Worm (Caenorhabditis elegans) whole organism, L3 larva: ENCODE measurements around the gene T06A1.5.

Source experiments
- ZK546.5 ChIP-seq: sonication (generic microtip); optimal IDR thresholded peaks from 2 replicates; lab custom pipeline; 2017; ENCODE audit warnings: missing biosample characterization, missing genetic modification characterization
- ama-1 ChIP-seq: fragments of 150-350 bp; optimal IDR thresholded peaks from 2 replicates; lab custom pipeline; 2018
- ceh-82 ChIP-seq: fragments of 150-350 bp; optimal IDR thresholded peaks from 2 replicates; lab custom pipeline; 2014; ENCODE audit warnings: missing biosample characterization, missing genetic modification characterization
- egl-5 ChIP-seq: fragments of 150-350 bp; optimal IDR thresholded peaks from 2 replicates; lab custom pipeline; 2017; ENCODE audit warnings: missing biosample characterization, missing genetic modification reagents, missing genetic modification characterization, inconsistent platforms
- lin-15B ChIP-seq: fragments of 150-350 bp; optimal IDR thresholded peaks from 2 replicates; lab custom pipeline; 2014; ENCODE audit warnings: missing biosample characterization, missing genetic modification characterization
- lin-39 ChIP-seq: fragments of 150-350 bp; optimal IDR thresholded peaks from 2 replicates; lab custom pipeline; 2018; ENCODE audit warnings: missing biosample characterization, missing genetic modification reagents, missing genetic modification characterization
- mdl-1 ChIP-seq: fragments of 150-350 bp; optimal IDR thresholded peaks from 2 replicates; lab custom pipeline; 2014; ENCODE audit warnings: missing biosample characterization, missing genetic modification characterization
- nhr-11 ChIP-seq: fragments of 150-350 bp; optimal IDR thresholded peaks from 2 replicates; lab custom pipeline; 2014; ENCODE audit warnings: missing biosample characterization, missing genetic modification characterization
- nhr-237 ChIP-seq: fragments of 150-350 bp; optimal IDR thresholded peaks from 2 replicates; lab custom pipeline; 2014; ENCODE audit warnings: missing biosample characterization, missing genetic modification characterization
- nhr-28 ChIP-seq: fragments of 150-350 bp; optimal IDR thresholded peaks from 2 replicates; lab custom pipeline; 2014; ENCODE audit warnings: missing biosample characterization, missing genetic modification characterization
- unc-62 ChIP-seq: fragments of 150-350 bp; sonication (generic microtip); optimal IDR thresholded peaks from 4 replicates; lab custom pipeline; 2014; ENCODE audit warnings: missing biosample characterization, missing genetic modification reagents, missing genetic modification characterization

ce11 chrV:1889996-1890395 is 37.0 kb upstream of the T06A1.5 start:
- no peak for TF ChIP-seq ama-1
- TF ChIP-seq ceh-82 = no peak
- no peak for TF ChIP-seq mdl-1
- TF ChIP-seq nhr-11 (tag; lab: Kevin White, UChicago) = no peak
- TF ChIP-seq ZK546.5 (tag; lab: Kevin White, UChicago) = no peak
- no peak for TF ChIP-seq lin-15B (tag; lab: Kevin White, UChicago)
- no peak for TF ChIP-seq nhr-28 (tag; lab: Kevin White, UChicago)
- no peak for TF ChIP-seq egl-5 (tag; lab: Kevin White, UChicago)
- TF ChIP-seq lin-39 (tag; lab: Kevin White, UChicago) = peak; percentile 76
- TF ChIP-seq nhr-237 = no peak
- TF ChIP-seq unc-62 (GFP tag; lab: Kevin White, UChicago) = peak; percentile 9
